Fruit fly (Drosophila melanogaster) whole organism, embryonic: ENCODE data around the gene CG2120.

Source experiments
- CG13123 ChIP-seq: fragments of 200-800 bp; sonication (Bioruptor generic); optimal IDR thresholded peaks from 2 replicates; lab custom pipeline; 2016; ENCODE audit warnings: missing biosample characterization, missing genetic modification characterization
- CG16779 ChIP-seq: fragments of 200-800 bp; sonication (Bioruptor generic); IDR thresholded peaks from 2 replicates; pipeline ENCODE4 v1.3.6; 2022; ENCODE audit warnings: missing biosample characterization, missing genetic modification characterization
- CG17186 ChIP-seq: fragments of 200-800 bp; sonication (Bioruptor generic); optimal IDR thresholded peaks from 3 replicates; lab custom pipeline; 2017; ENCODE audit warnings: missing biosample characterization, missing genetic modification reagents, missing genetic modification characterization
- CG17568 ChIP-seq: fragments of 200-800 bp; sonication (Bioruptor generic); optimal IDR thresholded peaks from 2 replicates; lab custom pipeline; 2018; ENCODE audit warnings: missing biosample characterization, mild to moderate bottlenecking, missing genetic modification characterization, moderate library complexity
- CG43689 ChIP-seq: fragments of 200-800 bp; sonication (Bioruptor generic); IDR thresholded peaks from 2 replicates; pipeline ENCODE4 v1.3.6; 2022; ENCODE audit warnings: missing biosample characterization, missing genetic modification characterization
- Neu2 ChIP-seq: fragments of 200-800 bp; sonication (Bioruptor generic); optimal IDR thresholded peaks from 3 replicates; lab custom pipeline; 2016; ENCODE audit warnings: missing biosample characterization, missing genetic modification characterization, borderline replicate concordance
- Sox100B ChIP-seq: fragments of 200-800 bp; sonication (Bioruptor generic); optimal IDR thresholded peaks from 3 replicates; lab custom pipeline; 2018; ENCODE audit warnings: missing biosample characterization, mild to moderate bottlenecking, missing genetic modification characterization
- ab ChIP-seq: fragments of 200-800 bp; sonication (Bioruptor generic); optimal IDR thresholded peaks from 2 replicates; lab custom pipeline; 2016; ENCODE audit warnings: missing biosample characterization, missing genetic modification characterization
- ems ChIP-seq: fragments of 200-800 bp; sonication (Bioruptor generic); optimal IDR thresholded peaks from 3 replicates; lab custom pipeline; 2016; ENCODE audit warnings: missing biosample characterization, missing genetic modification characterization
- jigr1 ChIP-seq: fragments of 200-800 bp; sonication (Bioruptor generic); IDR thresholded peaks from 3 replicates; pipeline ENCODE4 v1.3.6; 2022; ENCODE audit warnings: missing biosample characterization, missing genetic modification characterization
- sd ChIP-seq: fragments of 200-800 bp; sonication (Bioruptor generic); optimal IDR thresholded peaks from 3 replicates; lab custom pipeline; 2018; ENCODE audit warnings: missing biosample characterization, mild to moderate bottlenecking, missing genetic modification characterization, moderate library complexity

DNA sequence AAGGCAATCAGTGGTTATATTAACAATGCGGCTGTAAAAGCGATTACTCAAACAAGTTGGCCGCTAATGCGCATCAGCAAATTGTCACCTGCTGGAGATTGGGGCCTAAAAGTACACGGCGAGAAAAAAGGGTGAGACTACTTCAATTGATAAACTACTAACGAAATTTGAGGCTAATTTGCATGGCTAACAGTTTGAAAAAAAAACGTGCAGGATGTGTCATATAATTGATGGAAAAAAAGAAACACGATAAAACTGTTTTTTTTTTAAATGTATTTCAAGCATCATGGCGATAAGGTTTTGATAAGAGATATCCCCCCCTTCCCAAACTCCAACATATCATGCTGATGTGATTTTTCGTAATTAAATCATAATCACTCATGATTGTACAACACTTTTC lies 22.9 kb upstream of the CG2120 start:
- TF ChIP-seq jigr1 (GFP tag; lab: Robert Waterston, UW) (0 out of 3 replicates have a peak, but pooled peaks have one; percentile 16), CG16779 (GFP tag; lab: Robert Waterston, UW) (no peak), CG13123 (GFP tag; lab: Kevin White, UChicago) (no peak), ab (GFP tag; lab: Kevin White, UChicago) (no peak), CG17568 (GFP tag; lab: Kevin White, UChicago) (no peak), Neu2 (no peak), Sox100B (GFP tag; lab: Kevin White, UChicago) (no peak), sd (tag; lab: Kevin White, UChicago) (no peak), CG17186 (GFP tag; lab: Kevin White, UChicago) (no peak), CG43689 (GFP tag; lab: Robert Waterston, UW) (no peak), ems (no peak)
